Worm (Caenorhabditis elegans) whole organism, mixed stage, embryonic: ENCODE data around the gene fbxb-18.

Experiments used
- M03D4.4 ChIP-seq: sonication (generic microtip); optimal IDR thresholded peaks from 2 replicates; lab custom pipeline; 2017; ENCODE audit warnings: mild to moderate bottlenecking, missing genetic modification characterization, missing compliant biosample characterization
- bed-3 ChIP-seq: fragments of 200-800 bp; sonication (Bioruptor generic); optimal IDR thresholded peaks from 3 replicates; lab custom pipeline; 2018; ENCODE audit warnings: mild to moderate bottlenecking, missing genetic modification characterization, moderate library complexity, missing compliant biosample characterization
- blmp-1 ChIP-seq: fragments of 150-350 bp; optimal IDR thresholded peaks from 2 replicates; lab custom pipeline; 2014; ENCODE audit warnings: missing biosample characterization, missing genetic modification characterization
- ceh-39 ChIP-seq: fragments of 150-350 bp; optimal IDR thresholded peaks from 2 replicates; lab custom pipeline; 2014; ENCODE audit warnings: missing biosample characterization, missing genetic modification characterization
- ces-1 ChIP-seq: fragments of 150-350 bp; optimal IDR thresholded peaks from 2 replicates; lab custom pipeline; 2014; ENCODE audit warnings: missing biosample characterization, missing genetic modification reagents, missing genetic modification characterization
- cnd-1 ChIP-seq: fragments of 200-800 bp; sonication (Bioruptor generic); optimal IDR thresholded peaks from 2 replicates; lab custom pipeline; 2018; ENCODE audit warnings: mild to moderate bottlenecking, missing genetic modification characterization, missing compliant biosample characterization
- drap-1 ChIP-seq: fragments of 200-800 bp; sonication (Bioruptor generic); optimal IDR thresholded peaks from 3 replicates; lab custom pipeline; 2018; ENCODE audit warnings: mild to moderate bottlenecking, missing genetic modification characterization, missing compliant biosample characterization
- elt-1 ChIP-seq: sonication (generic microtip); optimal IDR thresholded peaks from 2 replicates; lab custom pipeline; 2017; ENCODE audit warnings: missing genetic modification characterization, mild to moderate bottlenecking, missing compliant biosample characterization, antibody characterized with exemption, moderate library complexity, borderline replicate concordance; ENCODE audit not compliant: insufficient read depth
- elt-3 ChIP-seq: fragments of 150-350 bp; optimal IDR thresholded peaks from 2 replicates; lab custom pipeline; 2014; ENCODE audit warnings: missing biosample characterization, missing genetic modification characterization
- flh-1 ChIP-seq: fragments of 200-800 bp; sonication (Bioruptor generic); optimal IDR thresholded peaks from 2 replicates; lab custom pipeline; 2018; ENCODE audit warnings: mild to moderate bottlenecking, missing genetic modification characterization, moderate library complexity, missing compliant biosample characterization
- ham-2 ChIP-seq: fragments of 200-800 bp; sonication (Bioruptor generic); optimal IDR thresholded peaks from 2 replicates; lab custom pipeline; 2018; ENCODE audit warnings: mild to moderate bottlenecking, missing genetic modification characterization, missing compliant biosample characterization
- hlh-1 ChIP-seq: fragments of 150-350 bp; optimal IDR thresholded peaks from 2 replicates; lab custom pipeline; 2014; ENCODE audit warnings: missing biosample characterization, missing genetic modification reagents, missing genetic modification characterization
- lin-13 ChIP-seq: fragments of 150-350 bp; optimal IDR thresholded peaks from 2 replicates; lab custom pipeline; 2014; ENCODE audit warnings: missing biosample characterization, missing genetic modification characterization
- lin-32 ChIP-seq: fragments of 200-800 bp; sonication (Bioruptor generic); optimal IDR thresholded peaks from 2 replicates; lab custom pipeline; 2018; ENCODE audit warnings: mild to moderate bottlenecking, missing genetic modification characterization, missing compliant biosample characterization
- mab-5 ChIP-seq: fragments of 150-350 bp; optimal IDR thresholded peaks from 2 replicates; lab custom pipeline; 2014; ENCODE audit warnings: missing biosample characterization, missing genetic modification characterization
- mls-2 ChIP-seq: sonication (generic microtip); optimal IDR thresholded peaks from 2 replicates; lab custom pipeline; 2016; ENCODE audit warnings: mild to moderate bottlenecking, missing genetic modification characterization, moderate library complexity, missing compliant biosample characterization
- nhr-2 ChIP-seq: fragments of 150-350 bp; optimal IDR thresholded peaks from 2 replicates; lab custom pipeline; 2014; ENCODE audit warnings: missing biosample characterization, missing genetic modification characterization
- nhr-237 ChIP-seq: fragments of 150-350 bp; optimal IDR thresholded peaks from 2 replicates; lab custom pipeline; 2014; ENCODE audit warnings: missing biosample characterization, missing genetic modification characterization
- nhr-28 ChIP-seq: fragments of 150-350 bp; optimal IDR thresholded peaks from 2 replicates; lab custom pipeline; 2014; ENCODE audit warnings: missing biosample characterization, missing genetic modification characterization
- nhr-76 ChIP-seq: sonication (generic microtip); optimal IDR thresholded peaks from 2 replicates; lab custom pipeline; 2017; ENCODE audit warnings: missing biosample characterization, missing genetic modification characterization
- pha-4 ChIP-seq: fragments of 150-350 bp; optimal IDR thresholded peaks from 2 replicates; lab custom pipeline; 2018; ENCODE audit warnings: missing biosample characterization, missing genetic modification reagents, missing genetic modification characterization
- sem-2 ChIP-seq: fragments of 200-800 bp; sonication (Bioruptor generic); optimal IDR thresholded peaks from 2 replicates; lab custom pipeline; 2018; ENCODE audit warnings: mild to moderate bottlenecking, missing genetic modification characterization, missing compliant biosample characterization
- snpc-4 ChIP-seq: fragments of 150-350 bp; optimal IDR thresholded peaks from 2 replicates; lab custom pipeline; 2014; ENCODE audit warnings: missing biosample characterization, missing genetic modification characterization
- sptf-1 ChIP-seq: sonication (generic microtip); optimal IDR thresholded peaks from 2 replicates; lab custom pipeline; 2017; ENCODE audit warnings: mild to moderate bottlenecking, missing genetic modification characterization, moderate library complexity, missing compliant biosample characterization
- tbx-8 ChIP-seq: fragments of 200-800 bp; sonication (Bioruptor generic); optimal IDR thresholded peaks from 2 replicates; lab custom pipeline; 2018; ENCODE audit warnings: mild to moderate bottlenecking, missing genetic modification characterization, moderate library complexity, missing compliant biosample characterization
- unc-120 ChIP-seq: sonication (generic microtip); optimal IDR thresholded peaks from 2 replicates; lab custom pipeline; 2017; ENCODE audit warnings: missing genetic modification characterization, missing compliant biosample characterization; ENCODE audit not compliant: poor library complexity, severe bottlenecking
- unc-39 ChIP-seq: fragments of 150-350 bp; optimal IDR thresholded peaks from 2 replicates; lab custom pipeline; 2014; ENCODE audit warnings: missing biosample characterization, missing genetic modification characterization
- unc-62 ChIP-seq: fragments of 150-350 bp; optimal IDR thresholded peaks from 2 replicates; lab custom pipeline; 2014; ENCODE audit warnings: missing biosample characterization, missing genetic modification reagents, missing genetic modification characterization
- zip-8 ChIP-seq: fragments of 150-350 bp; optimal IDR thresholded peaks from 2 replicates; lab custom pipeline; 2014; ENCODE audit warnings: missing biosample characterization, missing genetic modification characterization
- ztf-11 ChIP-seq: fragments of 150-350 bp; optimal IDR thresholded peaks from 2 replicates; lab custom pipeline; 2014; ENCODE audit warnings: missing biosample characterization, missing genetic modification characterization

The fbxb-18 gene

ce11 chrII:1676088-1676487, 12.6 kb downstream of the fbxb-18 start, which contains the start of gene fbxb-17:
Gene fbxb-17, plus strand, starts transcription at chrII:1676388.
- no peak for TF ChIP-seq unc-39 (tag; lab: Kevin White, UChicago)
- no peak for TF ChIP-seq unc-62 (GFP tag; lab: Kevin White, UChicago)
- no peak for TF ChIP-seq elt-1 (tag; lab: Kevin White, UChicago)
- TF ChIP-seq snpc-4 (tag; lab: Kevin White, UChicago): no peak
- no peak for TF ChIP-seq hlh-1 (tag; lab: Kevin White, UChicago)
- TF ChIP-seq nhr-237: no peak
- TF ChIP-seq mab-5 (tag; lab: Kevin White, UChicago): no peak
- no peak for TF ChIP-seq M03D4.4
- no peak for TF ChIP-seq tbx-8 (GFP tag; lab: Kevin White, UChicago)
- no peak for TF ChIP-seq nhr-76
- no peak for TF ChIP-seq ham-2 (GFP tag; lab: Kevin White, UChicago)
- TF ChIP-seq cnd-1 (tag; lab: Kevin White, UChicago): no peak
- no peak for TF ChIP-seq flh-1 (GFP tag; lab: Kevin White, UChicago)
- no peak for TF ChIP-seq ceh-39 (tag; lab: Kevin White, UChicago)
- no peak for TF ChIP-seq ztf-11 (tag; lab: Kevin White, UChicago)
- no peak for TF ChIP-seq elt-3
- no peak for TF ChIP-seq mls-2 (tag; lab: Kevin White, UChicago)
- TF ChIP-seq lin-32 (GFP tag; lab: Kevin White, UChicago): no peak
- no peak for TF ChIP-seq drap-1 (GFP tag; lab: Kevin White, UChicago)

ce11 chrII:1672673-1673072, 16.0 kb downstream of the fbxb-18 start:
- TF ChIP-seq unc-39 (tag; lab: Kevin White, UChicago) (no peak), tbx-8 (GFP tag; lab: Kevin White, UChicago) (no peak), elt-3 (no peak)

- TF ChIP-seq nhr-237 (no peak), tbx-8 (GFP tag; lab: Kevin White, UChicago) (no peak), nhr-2 (no peak), blmp-1 (tag; lab: Kevin White, UChicago) (no peak), snpc-4 (tag; lab: Kevin White, UChicago) (no peak), nhr-28 (tag; lab: Kevin White, UChicago) (no peak), lin-32 (GFP tag; lab: Kevin White, UChicago) (no peak), nhr-76 (no peak), mls-2 (tag; lab: Kevin White, UChicago) (no peak), unc-120 (tag; lab: Kevin White, UChicago) (no peak)
These were observed 17.7 kb downstream of the fbxb-18 start for ce11 chrII:1670985-1671384.

ce11 chrII:1670260-1670879, 18.3 kb downstream of the fbxb-18 start, which contains the start of gene nhx-6:
Gene nhx-6, plus strand, starts transcription at chrII:1670829.
- TF ChIP-seq ces-1 (GFP tag; lab: Kevin White, UChicago): no peak
- no peak for TF ChIP-seq ztf-11 (tag; lab: Kevin White, UChicago)
- no peak for TF ChIP-seq elt-3
- TF ChIP-seq mab-5 (tag; lab: Kevin White, UChicago): no peak
- TF ChIP-seq nhr-2: no peak

- TF ChIP-seq sptf-1 (tag; lab: Kevin White, UChicago) (no peak), sem-2 (GFP tag; lab: Kevin White, UChicago) (no peak), bed-3 (GFP tag; lab: Kevin White, UChicago) (no peak), tbx-8 (GFP tag; lab: Kevin White, UChicago) (no peak), ces-1 (GFP tag; lab: Kevin White, UChicago) (no peak), nhr-237 (no peak), ham-2 (GFP tag; lab: Kevin White, UChicago) (no peak), flh-1 (GFP tag; lab: Kevin White, UChicago) (no peak), mab-5 (tag; lab: Kevin White, UChicago) (no peak), hlh-1 (tag; lab: Kevin White, UChicago) (no peak), zip-8 (tag; lab: Kevin White, UChicago) (no peak), mls-2 (tag; lab: Kevin White, UChicago) (no peak), elt-1 (tag; lab: Kevin White, UChicago) (no peak), pha-4 (tag; lab: Kevin White, UChicago) (no peak), unc-39 (tag; lab: Kevin White, UChicago) (no peak), unc-62 (GFP tag; lab: Kevin White, UChicago) (no peak), nhr-28 (tag; lab: Kevin White, UChicago) (no peak), snpc-4 (tag; lab: Kevin White, UChicago) (no peak), M03D4.4 (no peak), lin-13 (tag; lab: Kevin White, UChicago) (no peak)
These were observed 19.8 kb downstream of the fbxb-18 start, which contains the start of gene srw-97 for ce11 chrII:1668913-1669312. Gene srw-97, minus strand, starts transcription at chrII:1669013.
